Fruit fly (Drosophila melanogaster): Measurements from ENCODE around the gene CG7546.

Gene CG7546

DNA sequence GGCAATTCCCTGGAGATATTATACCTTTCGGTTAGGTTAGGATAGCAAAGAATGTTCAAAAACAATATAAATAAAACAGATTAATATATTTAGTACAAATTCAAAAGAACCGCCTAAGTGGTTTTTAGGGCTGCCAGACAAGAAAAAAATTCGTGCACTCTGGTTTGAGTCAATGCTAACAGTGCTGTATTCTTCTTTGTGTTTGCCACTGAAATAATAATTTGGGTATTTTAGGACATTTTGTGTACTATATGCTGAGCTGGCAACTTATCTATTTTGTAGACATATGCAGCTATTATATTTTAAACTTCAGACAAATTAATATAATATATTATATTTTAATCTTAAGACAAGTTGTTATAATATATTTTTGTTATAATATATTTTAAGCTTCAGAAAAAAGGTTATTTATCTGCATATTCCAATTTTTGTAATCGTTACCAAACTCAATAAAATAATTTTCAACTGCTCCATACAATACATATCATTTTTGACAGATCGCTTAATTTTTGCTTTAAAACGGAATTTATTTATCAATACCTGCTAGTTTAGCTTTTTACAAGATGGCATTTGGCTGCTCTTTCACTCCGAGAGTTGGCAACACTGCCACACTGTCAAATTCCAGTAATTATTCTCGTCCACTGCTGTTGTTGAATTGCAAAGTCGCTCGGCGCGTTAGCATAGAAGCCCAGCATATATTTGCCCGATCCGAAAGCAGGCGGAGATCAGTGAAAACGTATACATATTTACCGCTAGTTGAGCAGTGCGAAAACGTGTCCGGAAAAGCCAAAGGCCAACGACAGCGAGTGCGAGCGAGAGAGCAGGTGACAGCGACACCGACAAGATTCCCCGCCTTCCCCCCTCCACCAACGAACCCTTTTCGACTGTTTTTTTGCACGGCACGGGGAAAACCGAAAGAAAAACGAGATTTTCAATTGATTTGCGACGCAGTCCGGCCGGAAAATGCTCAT is at the start of gene CG7546:
Gene CG7546, plus strand, starts transcription at position 573 of the 971 bp plus-strand sequence.
- TF ChIP-seq CG12768 (GFP tag; optimal IDR thresholded peaks at IDR 0.05): no peak
- TF ChIP-seq CG1620 (GFP tag; optimal IDR thresholded peaks at IDR 0.05): no peak
- no peak for TF ChIP-seq CG7101 (tag; optimal IDR thresholded peaks at IDR 0.05)
- TF ChIP-seq pad (GFP tag; optimal IDR thresholded peaks at IDR 0.05): peak; percentile 43
- peak; percentile 13 for TF ChIP-seq CG33017 (tag; optimal IDR thresholded peaks at IDR 0.05)
- TF ChIP-seq Mnt (GFP tag; optimal IDR thresholded peaks at IDR 0.05): peak; percentile 68
- TF ChIP-seq Hr96 (GFP tag; optimal IDR thresholded peaks at IDR 0.05): peak; percentile 23
- peak; percentile 64 for TF ChIP-seq CG14711 (tag; optimal IDR thresholded peaks at IDR 0.05)
- peak; percentile 45 for TF ChIP-seq ovo (GFP tag; optimal IDR thresholded peaks at IDR 0.05)
- no peak for TF ChIP-seq CG11617 (GFP tag; optimal IDR thresholded peaks at IDR 0.05)
- TF ChIP-seq cic (GFP tag; optimal IDR thresholded peaks at IDR 0.05): peak; percentile 12
- peak; percentile 82 for TF ChIP-seq tj (GFP tag; optimal IDR thresholded peaks at IDR 0.05)
- peak; percentile 25 for TF ChIP-seq bab1 (GFP tag; optimal IDR thresholded peaks at IDR 0.05)
- TF ChIP-seq CG5204 (GFP tag; optimal IDR thresholded peaks at IDR 0.05): peak; percentile 50

DNA sequence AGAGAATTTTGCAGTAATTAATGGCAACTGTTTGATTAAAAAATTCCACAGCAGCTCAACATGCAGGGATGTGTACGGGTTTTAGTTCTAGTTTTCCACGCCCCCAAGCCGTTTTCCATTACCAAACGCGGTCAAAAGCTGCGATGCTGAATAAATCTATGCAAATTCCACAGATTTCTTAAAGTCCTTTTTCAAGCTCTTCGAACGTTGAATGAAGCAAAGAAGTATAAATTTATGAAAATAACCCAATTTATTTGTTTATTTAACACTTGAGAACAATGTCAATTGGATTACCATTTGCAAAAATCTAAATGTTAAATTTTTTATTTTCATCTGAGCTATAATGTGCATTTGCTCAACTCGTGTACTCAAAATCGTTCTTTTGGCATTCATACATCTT is 45.6 kb upstream of the CG7546 start, which contains the start of the genes CG42660, CG42661 and Tsp66A:
Gene CG42660, plus strand, starts transcription at position 301 of the 400 bp plus-strand sequence.
Gene CG42661, plus strand, starts transcription at position 301 of the 400 bp plus-strand sequence.
Gene Tsp66A, plus strand, starts transcription at position 301 of the 400 bp plus-strand sequence.
- TF ChIP-seq CG12768 (GFP tag; optimal IDR thresholded peaks at IDR 0.05): no peak
- no peak for TF ChIP-seq CG5204 (GFP tag; optimal IDR thresholded peaks at IDR 0.05)
- no peak for TF ChIP-seq Mnt (GFP tag; optimal IDR thresholded peaks at IDR 0.05)
- TF ChIP-seq toe (GFP tag; optimal IDR thresholded peaks at IDR 0.05): no peak
- TF ChIP-seq bab1 (GFP tag; optimal IDR thresholded peaks at IDR 0.05): no peak
- no peak for TF ChIP-seq CG11617 (GFP tag; optimal IDR thresholded peaks at IDR 0.05)
- no peak for TF ChIP-seq CG7045 (GFP tag; optimal IDR thresholded peaks at IDR 0.05)
- no peak for TF ChIP-seq Hr96 (GFP tag; optimal IDR thresholded peaks at IDR 0.05)
- no peak for TF ChIP-seq CG33017 (tag; optimal IDR thresholded peaks at IDR 0.05)
- no peak for TF ChIP-seq cnc (optimal IDR thresholded peaks at IDR 0.05)
- no peak for TF ChIP-seq kay (GFP tag; ENCODE audit: borderline replicate concordance)
- TF ChIP-seq ovo (GFP tag; optimal IDR thresholded peaks at IDR 0.05): no peak
- no peak for TF ChIP-seq Clk (GFP tag; optimal IDR thresholded peaks at IDR 0.05)
- TF ChIP-seq tj (GFP tag; optimal IDR thresholded peaks at IDR 0.05): no peak
- TF ChIP-seq CG7101 (tag; optimal IDR thresholded peaks at IDR 0.05): no peak
- TF ChIP-seq cic (GFP tag; optimal IDR thresholded peaks at IDR 0.05): no peak
- TF ChIP-seq CG14711 (tag; optimal IDR thresholded peaks at IDR 0.05): no peak
- TF ChIP-seq pad (GFP tag; optimal IDR thresholded peaks at IDR 0.05): no peak

DNA sequence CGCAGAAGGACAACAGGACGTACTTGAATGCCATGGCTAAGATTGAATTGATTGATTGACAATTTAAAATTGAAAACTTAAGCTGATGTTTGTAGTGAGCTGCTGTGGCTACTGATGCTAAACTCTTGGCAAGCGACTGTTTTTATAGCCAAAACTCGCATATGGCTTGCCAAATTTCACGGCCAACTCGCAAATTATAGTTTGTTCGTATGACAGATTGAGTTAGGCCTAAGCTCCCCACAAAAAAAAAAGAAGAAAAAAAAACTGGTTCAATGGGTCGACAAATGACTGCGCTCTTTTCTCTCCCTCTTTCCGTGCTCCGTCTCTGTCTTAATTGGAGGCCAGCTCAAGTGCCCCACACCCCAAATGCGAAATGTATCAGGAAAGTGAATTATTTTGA is 40.6 kb upstream of the CG7546 start, which contains the start of gene CG8543:
Gene CG8543, minus strand, starts transcription at position 101 of the 400 bp plus-strand sequence.
- TF ChIP-seq ovo (GFP tag; optimal IDR thresholded peaks at IDR 0.05) (no peak), cnc (optimal IDR thresholded peaks at IDR 0.05) (no peak), Hr96 (GFP tag; optimal IDR thresholded peaks at IDR 0.05) (no peak), CG11617 (GFP tag; optimal IDR thresholded peaks at IDR 0.05) (no peak), pad (GFP tag; optimal IDR thresholded peaks at IDR 0.05) (no peak), Crg-1 (GFP tag; optimal IDR thresholded peaks at IDR 0.05) (no peak), bab1 (GFP tag; optimal IDR thresholded peaks at IDR 0.05) (no peak), kay (GFP tag; ENCODE audit: borderline replicate concordance) (no peak), Mnt (GFP tag; optimal IDR thresholded peaks at IDR 0.05) (no peak), CG7101 (tag; optimal IDR thresholded peaks at IDR 0.05) (no peak), CG5204 (GFP tag; optimal IDR thresholded peaks at IDR 0.05) (no peak), CG14711 (tag; optimal IDR thresholded peaks at IDR 0.05) (no peak), CG12768 (GFP tag; optimal IDR thresholded peaks at IDR 0.05) (no peak), Clk (GFP tag; optimal IDR thresholded peaks at IDR 0.05) (no peak), CG1620 (GFP tag; optimal IDR thresholded peaks at IDR 0.05) (no peak), cic (GFP tag; optimal IDR thresholded peaks at IDR 0.05) (no peak), toe (GFP tag; optimal IDR thresholded peaks at IDR 0.05) (no peak)

DNA sequence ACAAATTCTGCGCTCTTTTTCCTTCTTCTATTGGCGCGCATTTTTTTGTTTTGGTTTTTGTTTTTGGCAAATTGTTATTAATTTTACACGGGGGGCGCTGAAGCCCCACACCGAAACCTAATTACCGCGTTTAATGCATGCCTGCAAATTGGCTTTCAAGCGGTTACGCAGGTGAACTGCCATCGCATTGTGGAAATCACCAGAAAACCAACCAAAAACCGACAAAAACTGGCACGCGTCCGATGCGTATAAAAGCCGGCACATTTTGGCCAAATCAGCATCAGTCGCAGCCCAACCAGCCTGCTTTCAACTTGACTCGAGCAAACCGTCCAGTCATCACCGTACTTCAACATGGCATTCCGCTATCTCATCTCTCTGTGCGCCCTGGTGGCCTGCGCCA is 39.5 kb upstream of the CG7546 start, which contains the start of gene CG8541:
Gene CG8541, plus strand, starts transcription at position 301 of the 400 bp plus-strand sequence.
- no peak for TF ChIP-seq kay (GFP tag; ENCODE audit: borderline replicate concordance)

DNA sequence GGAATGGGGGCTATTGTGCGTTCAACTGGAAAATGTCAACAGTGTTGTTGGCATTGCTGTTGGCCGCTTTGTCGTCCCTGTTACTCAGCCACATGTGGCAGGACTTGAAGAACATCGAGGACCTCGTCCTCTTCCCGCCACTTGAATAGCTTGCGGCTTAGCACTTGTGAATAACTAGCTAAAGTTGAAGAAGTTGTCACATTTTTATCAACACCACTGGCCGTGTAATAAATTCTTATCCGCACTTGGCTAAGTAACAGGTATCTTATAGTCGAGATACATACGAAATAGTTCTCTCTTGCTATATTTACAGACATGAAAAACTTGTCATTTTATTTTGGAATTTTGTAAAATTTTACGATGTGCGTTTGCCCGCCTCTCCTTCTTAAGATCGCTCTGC is 35.5 kb upstream of the CG7546 start, which contains the start of gene CG43292:
Gene CG43292, plus strand, starts transcription at position 301 of the 400 bp plus-strand sequence.
- TF ChIP-seq CG5204 (GFP tag; optimal IDR thresholded peaks at IDR 0.05): no peak
- TF ChIP-seq Hr96 (GFP tag; optimal IDR thresholded peaks at IDR 0.05): no peak
- TF ChIP-seq toe (GFP tag; optimal IDR thresholded peaks at IDR 0.05): no peak
- no peak for TF ChIP-seq Mnt (GFP tag; optimal IDR thresholded peaks at IDR 0.05)
- no peak for TF ChIP-seq pad (GFP tag; optimal IDR thresholded peaks at IDR 0.05)
- TF ChIP-seq Clk (GFP tag; optimal IDR thresholded peaks at IDR 0.05): no peak
- TF ChIP-seq tj (GFP tag; optimal IDR thresholded peaks at IDR 0.05): no peak
- TF ChIP-seq cic (GFP tag; optimal IDR thresholded peaks at IDR 0.05): no peak
- TF ChIP-seq Crg-1 (GFP tag; optimal IDR thresholded peaks at IDR 0.05): no peak
- TF ChIP-seq ovo (GFP tag; optimal IDR thresholded peaks at IDR 0.05): no peak
- TF ChIP-seq CG7045 (GFP tag; optimal IDR thresholded peaks at IDR 0.05): no peak
- no peak for TF ChIP-seq CG11617 (GFP tag; optimal IDR thresholded peaks at IDR 0.05)
- TF ChIP-seq kay (GFP tag; ENCODE audit: borderline replicate concordance): no peak
- no peak for TF ChIP-seq CG33017 (tag; optimal IDR thresholded peaks at IDR 0.05)
- no peak for TF ChIP-seq CG1620 (GFP tag; optimal IDR thresholded peaks at IDR 0.05)
- no peak for TF ChIP-seq bab1 (GFP tag; optimal IDR thresholded peaks at IDR 0.05)
- no peak for TF ChIP-seq cnc (optimal IDR thresholded peaks at IDR 0.05)

Data from whole organism, adult.